Fruit fly (Drosophila melanogaster): ENCODE results near the gene CG13926.

- no peak for TF ChIP-seq fd59A (GFP tag; optimal IDR thresholded peaks at IDR 0.05)
- no peak for TF ChIP-seq Hr39 (GFP tag; optimal IDR thresholded peaks at IDR 0.05)
- TF ChIP-seq CG6854 (GFP tag; optimal IDR thresholded peaks at IDR 0.05) = no peak
- TF ChIP-seq Ets96B (tag; optimal IDR thresholded peaks at IDR 0.05) = no peak
- TF ChIP-seq Eip78C (GFP tag) = no peak
- TF ChIP-seq CG4318 (GFP tag; optimal IDR thresholded peaks at IDR 0.05) = no peak
- no peak for TF ChIP-seq CG7368 (GFP tag; optimal IDR thresholded peaks at IDR 0.05)
- TF ChIP-seq CG10669 (GFP tag; optimal IDR thresholded peaks at IDR 0.05) = no peak
- TF ChIP-seq CG8319 (GFP tag; optimal IDR thresholded peaks at IDR 0.05) = no peak
- no peak for TF ChIP-seq CG6163 (GFP tag; IDR thresholded peaks at IDR 0.05)
- no peak for TF ChIP-seq acj6 (GFP tag; optimal IDR thresholded peaks at IDR 0.05)
Observed at dm6 chr3L:1602833-1603128, 15.2 kb downstream of the CG13926 start, which contains the start of the genes CG18170 and CG33791.
